Fruit fly (Drosophila melanogaster) whole organism, wandering third instar larva: ENCODE measurements around the gene Prm.
A peak's percentile ranks its signal among the peaks of the same experiment; 100 is the strongest.

ENCODE experiments used
- Abd-B ChIP-seq: fragments of >200 bp; optimal IDR thresholded peaks from 2 replicates; lab custom pipeline; 2017; ENCODE audit warnings: missing biosample characterization, missing genetic modification characterization
- CG32264 ChIP-seq: fragments of 200-800 bp; sonication (Bioruptor generic); optimal IDR thresholded peaks from 2 replicates; lab custom pipeline; 2016; ENCODE audit warnings: missing biosample characterization, missing genetic modification characterization
- CG9705 ChIP-seq: fragments of 200-800 bp; sonication (Bioruptor generic); optimal IDR thresholded peaks from 2 replicates; lab custom pipeline; 2018; ENCODE audit warnings: missing biosample characterization, mild to moderate bottlenecking, missing genetic modification characterization
- CrebA ChIP-seq: fragments of 200-800 bp; sonication (Bioruptor generic); optimal IDR thresholded peaks from 2 replicates; lab custom pipeline; 2016; ENCODE audit warnings: missing biosample characterization, mild to moderate bottlenecking, missing genetic modification characterization, borderline replicate concordance
- Dfd ChIP-seq: fragments of >200 bp; optimal IDR thresholded peaks from 2 replicates; lab custom pipeline; 2017; ENCODE audit warnings: missing biosample characterization, missing genetic modification characterization
- Dif ChIP-seq: fragments of 200-275, 200-300 bp; sonication (Bioruptor generic); optimal IDR thresholded peaks from 2 replicates; lab custom pipeline; 2018; ENCODE audit warnings: missing biosample characterization, missing genetic modification characterization; ENCODE audit not compliant: partially characterized antibody
- GATAd ChIP-seq: sonication (Bioruptor generic); optimal IDR thresholded peaks from 2 replicates; lab custom pipeline; 2016; ENCODE audit warnings: missing biosample characterization, missing genetic modification characterization
- HLH106 ChIP-seq: fragments of 200-800 bp; optimal IDR thresholded peaks from 3 replicates; lab custom pipeline; 2019; ENCODE audit warnings: missing biosample characterization, mild to moderate bottlenecking, missing genetic modification characterization, moderate library complexity
- Hnf4 ChIP-seq: fragments of 200-800 bp; sonication (Bioruptor generic); optimal IDR thresholded peaks from 2 replicates; lab custom pipeline; 2016; ENCODE audit warnings: missing biosample characterization, mild to moderate bottlenecking, missing genetic modification characterization
- Hr78 ChIP-seq: fragments of >200 bp; optimal IDR thresholded peaks from 2 replicates; lab custom pipeline; 2017; ENCODE audit warnings: missing biosample characterization, missing genetic modification characterization
- Hr83 ChIP-seq: fragments of 200-300 bp; sonication (Bioruptor generic); optimal IDR thresholded peaks from 2 replicates; lab custom pipeline; 2016; ENCODE audit warnings: missing biosample characterization, mild to moderate bottlenecking, missing genetic modification characterization, moderate library complexity; ENCODE audit not compliant: poor library complexity, severe bottlenecking
- Jra ChIP-seq: sonication (Bioruptor generic); optimal IDR thresholded peaks from 2 replicates; lab custom pipeline; 2016; ENCODE audit warnings: missing biosample characterization, missing genetic modification characterization
- Mio ChIP-seq: sonication (Bioruptor generic); optimal IDR thresholded peaks from 2 replicates; lab custom pipeline; 2016; ENCODE audit warnings: missing biosample characterization, missing genetic modification characterization
- Myc ChIP-seq: fragments of >200 bp; optimal IDR thresholded peaks from 2 replicates; lab custom pipeline; 2017
- N ChIP-seq: fragments of >200 bp; optimal IDR thresholded peaks from 2 replicates; lab custom pipeline; 2018; ENCODE audit warnings: missing biosample characterization, missing external identifiers, missing genetic modification characterization
- OdsH ChIP-seq: fragments of 200-800 bp; sonication (Bioruptor generic); optimal IDR thresholded peaks from 2 replicates; lab custom pipeline; 2016; ENCODE audit warnings: missing biosample characterization, mild to moderate bottlenecking, missing genetic modification characterization
- Rel ChIP-seq, 2 experiments: fragments of 200-800 bp; sonication (Bioruptor generic) in 1 of 2; optimal IDR thresholded peaks; 2 replicates in 1 of 2; 3 replicates in 1 of 2; lab custom pipeline; 2016 to 2019; ENCODE audit warnings: mild to moderate bottlenecking in 2 of 2, missing biosample characterization in 2 of 2, missing genetic modification characterization in 2 of 2, moderate library complexity in 1 of 2
- Sp1 ChIP-seq: fragments of 200-800 bp; sonication (Bioruptor generic); optimal IDR thresholded peaks from 3 replicates; lab custom pipeline; 2019; ENCODE audit warnings: missing biosample characterization, mild to moderate bottlenecking, missing genetic modification characterization, moderate library complexity
- Vsx2 ChIP-seq: fragments of 200-300, 225-300 bp; sonication (Bioruptor generic); optimal IDR thresholded peaks from 2 replicates; lab custom pipeline; 2018; ENCODE audit warnings: missing biosample characterization, missing genetic modification characterization; ENCODE audit not compliant: partially characterized antibody
- br ChIP-seq: fragments of 200-800 bp; sonication (Bioruptor generic); optimal IDR thresholded peaks from 2 replicates; lab custom pipeline; 2016; ENCODE audit warnings: missing biosample characterization, missing genetic modification characterization
- brk ChIP-seq: fragments of 200-800 bp; sonication (Bioruptor generic); optimal IDR thresholded peaks from 2 replicates; lab custom pipeline; 2016; ENCODE audit warnings: missing biosample characterization, mild to moderate bottlenecking, missing genetic modification characterization
- dl ChIP-seq, 2 experiments: fragments of 175-275, 200-275 bp in 1 of 2; fragments of 200-275 bp in 1 of 2; sonication (Bioruptor generic); optimal IDR thresholded peaks; lab custom pipeline; 2018; ENCODE audit warnings: mild to moderate bottlenecking in 2 of 2, missing biosample characterization in 2 of 2, missing genetic modification characterization in 2 of 2, moderate library complexity in 2 of 2; ENCODE audit not compliant: partially characterized antibody in 2 of 2, insufficient read depth in 1 of 2
- dmrt93B ChIP-seq: fragments of 200-800 bp; sonication (Bioruptor generic); optimal IDR thresholded peaks from 2 replicates; lab custom pipeline; 2018; ENCODE audit warnings: missing biosample characterization, mild to moderate bottlenecking, missing genetic modification characterization
- dsf ChIP-seq: sonication (Bioruptor generic); optimal IDR thresholded peaks from 2 replicates; lab custom pipeline; 2016; ENCODE audit warnings: missing biosample characterization, missing genetic modification characterization, borderline replicate concordance
- ey ChIP-seq: fragments of 200-800 bp; sonication (Bioruptor generic); optimal IDR thresholded peaks from 2 replicates; lab custom pipeline; 2016; ENCODE audit warnings: missing biosample characterization, missing genetic modification characterization
- foxo ChIP-seq, 2 experiments: fragments of 200-800 bp; sonication (Bioruptor generic); optimal IDR thresholded peaks; 2 replicates in 1 of 2; 3 replicates in 1 of 2; lab custom pipeline; 2016 to 2017; ENCODE audit warnings: missing biosample characterization in 2 of 2, missing genetic modification characterization in 2 of 2
- fru ChIP-seq: fragments of 200-800 bp; sonication (Bioruptor generic); optimal IDR thresholded peaks from 3 replicates; lab custom pipeline; 2016; ENCODE audit warnings: missing biosample characterization, mild to moderate bottlenecking, missing genetic modification characterization
- h ChIP-seq: fragments of 200-800 bp; sonication (Bioruptor generic); optimal IDR thresholded peaks from 3 replicates; lab custom pipeline; 2016; ENCODE audit warnings: missing biosample characterization, mild to moderate bottlenecking, missing genetic modification characterization
- jim ChIP-seq: fragments of 175-275, 200-325 bp; sonication (Bioruptor generic); optimal IDR thresholded peaks from 2 replicates; lab custom pipeline; 2016; ENCODE audit warnings: missing biosample characterization, mild to moderate bottlenecking, missing genetic modification characterization
- lola ChIP-seq: fragments of >200 bp; optimal IDR thresholded peaks from 2 replicates; lab custom pipeline; 2017; ENCODE audit warnings: missing biosample characterization, missing genetic modification characterization
- pan ChIP-seq: fragments of >200 bp; optimal IDR thresholded peaks from 2 replicates; lab custom pipeline; 2017
- psq ChIP-seq: fragments of 200-800 bp; sonication (Bioruptor generic); optimal IDR thresholded peaks from 3 replicates; lab custom pipeline; 2017; ENCODE audit warnings: missing biosample characterization, mild to moderate bottlenecking, missing genetic modification characterization, moderate library complexity
- rgr ChIP-seq: fragments of 200-800 bp; sonication (Bioruptor generic); optimal IDR thresholded peaks from 3 replicates; lab custom pipeline; 2016; ENCODE audit warnings: missing biosample characterization, mild to moderate bottlenecking, missing genetic modification characterization
- sage ChIP-seq: fragments of 200-800 bp; sonication (Bioruptor generic); optimal IDR thresholded peaks from 2 replicates; lab custom pipeline; 2016; ENCODE audit warnings: missing biosample characterization, mild to moderate bottlenecking, missing genetic modification characterization
- sv ChIP-seq: fragments of 200-800 bp; sonication (Bioruptor generic); optimal IDR thresholded peaks from 3 replicates; lab custom pipeline; 2016; ENCODE audit warnings: missing biosample characterization, missing genetic modification characterization
- tai ChIP-seq: sonication (Bioruptor generic); optimal IDR thresholded peaks from 2 replicates; lab custom pipeline; 2016; ENCODE audit warnings: missing biosample characterization, missing genetic modification characterization
- usp ChIP-seq: fragments of >200 bp; optimal IDR thresholded peaks from 2 replicates; lab custom pipeline; 2017; ENCODE audit warnings: missing biosample characterization, missing genetic modification characterization
- woc ChIP-seq: sonication (Bioruptor generic); optimal IDR thresholded peaks from 2 replicates; lab custom pipeline; 2016; ENCODE audit warnings: missing biosample characterization, mild to moderate bottlenecking, missing genetic modification characterization

Prm gene

DNA sequence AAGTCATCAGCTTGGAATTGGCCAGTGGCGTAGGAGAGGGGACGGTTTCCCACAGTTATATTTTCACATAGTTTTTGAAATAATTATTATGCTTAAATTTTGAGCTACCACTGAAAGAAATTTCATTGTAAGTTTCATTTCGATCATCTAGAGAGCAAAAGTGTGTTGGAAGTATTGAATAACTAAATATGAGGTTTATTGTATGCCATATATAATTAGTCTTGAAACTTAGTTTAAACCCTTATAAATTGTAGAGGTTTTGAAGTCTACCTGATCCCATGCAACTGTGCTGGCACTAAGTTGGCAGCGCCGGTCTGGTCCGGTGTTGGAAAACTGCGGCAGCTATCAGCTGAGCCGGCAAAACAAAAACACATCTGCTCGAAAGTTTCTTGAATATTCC, 24.0 kb downstream of the Prm start, which contains the start of the genes CG32022 and CG6511:
TSS of gene CG32022 (minus strand) at position 128 of the 400 bp plus-strand sequence.
TSS of gene CG6511 (plus strand) at position 180 of the 400 bp plus-strand sequence.
- TF ChIP-seq br (peak; percentile 98), Hr78 (GFP tag; lab: Kevin White, UChicago) (no peak), Jra (GFP tag; lab: Kevin White, UChicago) (peak; percentile 97), Dfd (GFP tag; lab: Kevin White, UChicago) (no peak), Vsx2 (GFP tag; lab: Kevin White, UChicago) (no peak), brk (GFP tag; lab: Kevin White, UChicago) (no peak), rgr (GFP tag; lab: Kevin White, UChicago) (peak; percentile 98), dsf (GFP tag; lab: Kevin White, UChicago) (peak; percentile 92), CG9705 (GFP tag; lab: Kevin White, UChicago) (peak; percentile 98), sage (GFP tag; lab: Kevin White, UChicago) (peak; percentile 89), lola (GFP tag; lab: Kevin White, UChicago) (no peak), jim (no peak), psq (GFP tag; lab: Kevin White, UChicago) (peak; percentile 95), OdsH (GFP tag; lab: Kevin White, UChicago) (peak; percentile 97), Hr83 (GFP tag; lab: Kevin White, UChicago) (no peak), ey (GFP tag; lab: Kevin White, UChicago) (peak; percentile 98), dmrt93B (GFP tag; lab: Kevin White, UChicago) (peak; percentile 99), Rel (GFP tag; optimal IDR thresholded peaks at IDR 0.05; lab: Kevin White, UChicago) (peak; percentile 59), Rel (tag; optimal IDR thresholded peaks at IDR 0.05; lab: Kevin White, UChicago) (peak; percentile 87), woc (GFP tag; lab: Kevin White, UChicago) (peak; percentile 95), CG32264 (GFP tag; lab: Kevin White, UChicago) (peak; percentile 92), Mio (GFP tag; lab: Kevin White, UChicago) (peak; percentile 85), foxo (GFP tag; optimal IDR thresholded peaks at IDR 0.05; lab: Kevin White, UChicago) (peak; percentile 79 to 99), Sp1 (GFP tag; lab: Kevin White, UChicago) (peak; percentile 98), CrebA (GFP tag; lab: Kevin White, UChicago) (peak; percentile 83), Abd-B (no peak), Hnf4 (GFP tag; lab: Kevin White, UChicago) (peak; percentile 97), pan (lab: Kevin White, UChicago) (no peak), N (GFP tag; lab: Kevin White, UChicago) (no peak), dl (GFP tag; optimal IDR thresholded peaks at IDR 0.05; lab: Kevin White, UChicago; ENCODE audit: insufficient read depth in 1 of 2, partially characterized antibody in 2 of 2) (no peak), Dif (GFP tag; lab: Kevin White, UChicago) (no peak), tai (GFP tag; lab: Kevin White, UChicago) (no peak), Myc (lab: Kevin White, UChicago) (peak; percentile 59), sv (peak; percentile 97), HLH106 (tag; lab: Kevin White, UChicago) (peak; percentile 99), usp (GFP tag; lab: Kevin White, UChicago) (no peak), GATAd (GFP tag; lab: Kevin White, UChicago) (peak; percentile 90), h (GFP tag; lab: Kevin White, UChicago) (peak; percentile 98), fru (GFP tag; lab: Kevin White, UChicago) (peak; percentile 98)
- TF ChIP-seq, all 38 proteins: peak for 24

DNA sequence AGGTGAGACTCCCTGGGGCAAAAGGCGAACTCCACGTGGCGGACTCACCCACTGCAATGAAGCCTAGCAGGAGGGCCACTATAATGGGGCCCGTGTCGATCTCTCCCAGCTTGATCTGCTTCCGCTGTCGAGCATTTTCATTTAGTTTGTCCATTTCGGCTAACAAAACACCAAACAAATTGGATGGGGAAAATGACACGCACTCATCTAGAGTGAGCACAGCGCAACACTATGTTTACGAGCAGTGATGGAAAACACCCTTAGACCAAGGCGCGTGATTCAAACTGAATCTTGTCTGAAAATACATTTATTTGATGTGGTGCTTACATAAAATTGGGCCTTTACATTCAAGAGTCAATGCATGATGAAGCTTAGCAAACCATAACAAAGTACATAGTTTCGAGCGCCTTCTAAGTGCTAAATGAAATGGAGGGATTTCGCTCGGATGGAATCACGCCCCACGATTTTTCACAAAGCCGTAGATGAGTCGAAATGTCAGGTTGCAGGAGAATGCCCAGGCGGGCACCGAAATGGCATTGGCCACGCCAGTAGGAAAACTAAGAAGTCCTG, 25.0 kb downstream of the Prm start, which contains the start of gene SrpRbeta:
TSS of gene SrpRbeta (minus strand) at position 236 of the 570 bp plus-strand sequence.
- no peak for TF ChIP-seq N (GFP tag; lab: Kevin White, UChicago)
- TF ChIP-seq Hnf4 (GFP tag; lab: Kevin White, UChicago), result peak; percentile 79
- peak; percentile 41 for TF ChIP-seq Hr83 (GFP tag; lab: Kevin White, UChicago)
- TF ChIP-seq Sp1 (GFP tag; lab: Kevin White, UChicago), result peak; percentile 27
- TF ChIP-seq Myc (lab: Kevin White, UChicago), result no peak
- no peak for TF ChIP-seq lola (GFP tag; lab: Kevin White, UChicago)
- no peak for TF ChIP-seq jim
- TF ChIP-seq HLH106 (tag; lab: Kevin White, UChicago), result peak; percentile 19
- no peak for TF ChIP-seq dsf (GFP tag; lab: Kevin White, UChicago)
- TF ChIP-seq Rel (GFP tag; optimal IDR thresholded peaks at IDR 0.05; lab: Kevin White, UChicago), result no peak
- TF ChIP-seq Rel (tag; optimal IDR thresholded peaks at IDR 0.05; lab: Kevin White, UChicago), result peak; percentile 24
- peak; percentile 6 for TF ChIP-seq CG9705 (GFP tag; lab: Kevin White, UChicago)
- no peak for TF ChIP-seq brk (GFP tag; lab: Kevin White, UChicago)
- no peak for TF ChIP-seq tai (GFP tag; lab: Kevin White, UChicago)
- TF ChIP-seq OdsH (GFP tag; lab: Kevin White, UChicago), result peak; percentile 40
- peak; percentile 7 for TF ChIP-seq Jra (GFP tag; lab: Kevin White, UChicago)
- TF ChIP-seq Dfd (GFP tag; lab: Kevin White, UChicago), result no peak
- no peak for TF ChIP-seq dmrt93B (GFP tag; lab: Kevin White, UChicago)
- TF ChIP-seq h (GFP tag; lab: Kevin White, UChicago), result peak; percentile 59
- TF ChIP-seq woc (GFP tag; lab: Kevin White, UChicago), result no peak
- no peak for TF ChIP-seq Vsx2 (GFP tag; lab: Kevin White, UChicago)
- TF ChIP-seq ey (GFP tag; lab: Kevin White, UChicago), result peak; percentile 27
- TF ChIP-seq CrebA (GFP tag; lab: Kevin White, UChicago), result no peak
- TF ChIP-seq Hr78 (GFP tag; lab: Kevin White, UChicago), result no peak
- TF ChIP-seq Dif (GFP tag; lab: Kevin White, UChicago), result no peak
- peak; percentile 14 for TF ChIP-seq fru (GFP tag; lab: Kevin White, UChicago)
- TF ChIP-seq foxo (GFP tag; optimal IDR thresholded peaks at IDR 0.05; lab: Kevin White, UChicago), result peak in 1 of 2 experiments; percentile 45
- TF ChIP-seq usp (GFP tag; lab: Kevin White, UChicago), result no peak
- no peak for TF ChIP-seq pan (lab: Kevin White, UChicago)
- TF ChIP-seq sv, result no peak
- no peak for TF ChIP-seq GATAd (GFP tag; lab: Kevin White, UChicago)
- TF ChIP-seq sage (GFP tag; lab: Kevin White, UChicago), result no peak
- no peak for TF ChIP-seq CG32264 (GFP tag; lab: Kevin White, UChicago)
- peak; percentile 60 for TF ChIP-seq br
- peak; percentile 44 for TF ChIP-seq psq (GFP tag; lab: Kevin White, UChicago)
- peak; percentile 73 for TF ChIP-seq rgr (GFP tag; lab: Kevin White, UChicago)
- no peak for TF ChIP-seq dl (GFP tag; optimal IDR thresholded peaks at IDR 0.05; lab: Kevin White, UChicago; ENCODE audit: insufficient read depth in 1 of 2, partially characterized antibody in 2 of 2)
- TF ChIP-seq Abd-B, result no peak
- no peak for TF ChIP-seq Mio (GFP tag; lab: Kevin White, UChicago)
